Worm (Caenorhabditis elegans) whole organism, early embryonic: ENCODE measurements around the gene srlf-15.

Experiments used
- F13C5.2 ChIP-seq: sonication (generic microtip); optimal IDR thresholded peaks from 2 replicates; lab custom pipeline; 2017; ENCODE audit warnings: mild to moderate bottlenecking, missing genetic modification characterization, inconsistent platforms, missing compliant biosample characterization
- ama-1 ChIP-seq: fragments of 150-350 bp; optimal IDR thresholded peaks from 2 replicates; lab custom pipeline; 2014
- hmbx-1 ChIP-seq: sonication (generic microtip); optimal IDR thresholded peaks from 2 replicates; lab custom pipeline; 2016; ENCODE audit warnings: mild to moderate bottlenecking, missing genetic modification characterization, missing compliant biosample characterization
- tbx-37 ChIP-seq: fragments of 200-800 bp; sonication (Bioruptor generic); conservative IDR thresholded peaks from 2 replicates; pipeline ENCODE4 v1.3.6; 2022; ENCODE audit warnings: missing genetic modification reagents, missing genetic modification characterization, missing compliant biosample characterization

DNA sequence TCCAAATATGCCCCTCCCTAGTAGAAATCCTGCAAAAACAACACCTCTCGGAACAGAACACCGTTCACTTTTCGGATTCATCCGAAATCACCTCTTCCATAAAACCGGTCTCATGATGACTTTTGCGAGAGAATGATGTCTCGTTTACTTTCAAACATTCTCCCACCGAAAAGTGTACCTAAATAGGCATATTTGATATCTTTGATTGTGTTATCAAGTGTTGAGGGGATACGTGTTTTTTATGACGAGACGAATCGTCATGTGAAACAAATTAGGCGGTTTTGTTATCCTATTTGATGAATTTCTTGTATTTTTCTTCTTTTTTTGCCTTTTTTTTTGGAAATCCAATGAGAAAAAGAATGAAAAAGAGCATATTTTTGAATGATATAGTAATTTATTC is 20.7 kb upstream of the srlf-15 start:
- TF ChIP-seq hmbx-1 (tag; lab: Kevin White, UChicago) (no peak), ama-1 (lab: Kevin White, UChicago) (no peak), F13C5.2 (tag; lab: Kevin White, UChicago) (no peak), tbx-37 (GFP tag; lab: Robert Waterston, UW) (no peak)
